Fruit fly (Drosophila melanogaster): ENCODE measurements around the gene dj.

Gene dj

DNA sequence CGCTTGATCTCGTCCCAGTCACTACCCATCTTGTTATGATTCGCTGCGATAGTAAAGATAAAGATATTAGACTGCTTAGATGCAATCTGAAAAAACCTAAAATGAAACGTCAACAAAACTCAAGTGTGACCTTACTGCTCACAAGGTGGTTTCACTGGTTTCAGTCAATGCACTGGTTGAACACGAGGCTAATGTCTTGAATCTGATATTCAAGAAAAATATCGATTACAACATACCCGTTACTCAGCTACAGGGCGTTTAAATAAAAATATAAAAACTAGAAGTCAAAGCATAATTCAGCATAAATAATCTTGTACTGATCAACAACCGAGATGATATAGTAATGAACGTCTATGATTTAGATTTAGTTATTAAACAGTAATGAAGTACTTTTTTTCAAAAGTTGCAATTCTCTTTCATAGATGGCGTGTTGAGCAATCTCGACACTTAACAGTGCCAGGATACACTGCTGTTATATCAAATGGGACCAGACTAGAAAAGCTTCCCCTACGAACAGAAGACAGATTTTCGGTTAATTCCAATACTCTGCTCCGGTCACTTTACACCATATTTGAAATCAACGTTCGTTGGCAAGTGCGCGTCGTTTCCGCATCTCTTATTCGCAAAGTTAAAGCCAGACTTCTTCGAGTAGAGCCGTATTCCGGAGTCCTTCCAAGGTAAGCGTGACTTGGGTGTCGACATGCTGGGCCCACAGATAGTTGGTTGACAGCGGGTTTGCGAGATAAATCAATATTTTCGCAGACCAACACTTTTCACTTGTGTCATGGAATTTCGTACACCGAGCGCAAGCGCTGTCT is 15.4 kb downstream of the dj start, which contains the start of the genes Ufl1 and CG1943 (continued):
- TF ChIP-seq CG12236 (GFP tag; optimal IDR thresholded peaks at IDR 0.05) = no peak
- peak; percentile 16 for TF ChIP-seq Bdp1 (GFP tag; optimal IDR thresholded peaks at IDR 0.05)
- TF ChIP-seq sd (tag; optimal IDR thresholded peaks at IDR 0.05) = peak; percentile 86
- TF ChIP-seq CG15269 (tag; optimal IDR thresholded peaks at IDR 0.05) = no peak
- no peak for TF ChIP-seq CG8290 (GFP tag; optimal IDR thresholded peaks at IDR 0.05)
- peak in 1 of 2 experiments; percentile 24 for TF ChIP-seq CG8290 (tag; optimal IDR thresholded peaks at IDR 0.05)
- TF ChIP-seq trem (tag; optimal IDR thresholded peaks at IDR 0.05) = peak; percentile 64
- no peak for TF ChIP-seq klu (GFP tag; IDR thresholded peaks at IDR 0.05)
- no peak for TF ChIP-seq CG15696 (tag; optimal IDR thresholded peaks at IDR 0.05)
- TF ChIP-seq CG9817 (tag; optimal IDR thresholded peaks at IDR 0.05) = no peak
- no peak for TF ChIP-seq CG1233 (GFP tag; optimal IDR thresholded peaks at IDR 0.05)
- TF ChIP-seq lilli (GFP tag; optimal IDR thresholded peaks at IDR 0.05) = no peak
- TF ChIP-seq salm (tag; optimal IDR thresholded peaks at IDR 0.05) = no peak
- TF ChIP-seq zen (tag; optimal IDR thresholded peaks at IDR 0.05) = peak; percentile 8
- TF ChIP-seq ranshi (GFP tag; IDR thresholded peaks at IDR 0.05) = no peak
- no peak for TF ChIP-seq Ada2b (GFP tag; IDR thresholded peaks at IDR 0.05)
- no peak for TF ChIP-seq slou (GFP tag; optimal IDR thresholded peaks at IDR 0.05)
- peak; percentile 2 for TF ChIP-seq ATbp (GFP tag; optimal IDR thresholded peaks at IDR 0.05)
- no peak for TF ChIP-seq CG31365 (tag; optimal IDR thresholded peaks at IDR 0.05)
- no peak for TF ChIP-seq Kr (GFP tag; optimal IDR thresholded peaks at IDR 0.05)
- TF ChIP-seq exex (tag; optimal IDR thresholded peaks at IDR 0.05) = no peak
- no peak for TF ChIP-seq tgo (GFP tag; IDR thresholded peaks at IDR 0.05)
- peak; percentile 91 for TF ChIP-seq sens (GFP tag)
- TF ChIP-seq CG6813 (GFP tag; optimal IDR thresholded peaks at IDR 0.05) = no peak
- TF ChIP-seq sug (tag; optimal IDR thresholded peaks at IDR 0.05) = peak; percentile 43
- TF ChIP-seq nmo (GFP tag; optimal IDR thresholded peaks at IDR 0.05) = peak; percentile 65
- peak in 1 of 3 experiments; percentile 44 for TF ChIP-seq Stat92E (GFP tag; optimal IDR thresholded peaks at IDR 0.05)
- no peak for TF ChIP-seq CG8388 (GFP tag; optimal IDR thresholded peaks at IDR 0.05)
- TF ChIP-seq eve (GFP tag; optimal IDR thresholded peaks at IDR 0.05) = no peak
- TF ChIP-seq az2 (GFP tag; optimal IDR thresholded peaks at IDR 0.05) = no peak
- peak; percentile 73 for TF ChIP-seq CG9437 (GFP tag; optimal IDR thresholded peaks at IDR 0.05)
- TF ChIP-seq Antp (GFP tag; optimal IDR thresholded peaks at IDR 0.05) = no peak
- TF ChIP-seq CG33213 (GFP tag; optimal IDR thresholded peaks at IDR 0.05) = peak; percentile 36
- TF ChIP-seq pho (GFP tag; optimal IDR thresholded peaks at IDR 0.05) = peak; percentile 20
- no peak for TF ChIP-seq hth (optimal IDR thresholded peaks at IDR 0.05)
- TF ChIP-seq NFAT (GFP tag; IDR thresholded peaks at IDR 0.05) = no peak
- TF ChIP-seq CG3163 (GFP tag; optimal IDR thresholded peaks at IDR 0.05) = no peak
- peak; percentile 92 for TF ChIP-seq CG3995 (GFP tag; optimal IDR thresholded peaks at IDR 0.05)
- TF ChIP-seq CG6272 (GFP tag; IDR thresholded peaks at IDR 0.05) = no peak
- TF ChIP-seq CG17186 (GFP tag; optimal IDR thresholded peaks at IDR 0.05) = peak; percentile 46
- no peak for TF ChIP-seq CG7372 (GFP tag; IDR thresholded peaks at IDR 0.05)
- TF ChIP-seq vnd (GFP tag; IDR thresholded peaks at IDR 0.05; ENCODE audit: partially characterized antibody) = no peak
- TF ChIP-seq gcm (GFP tag; optimal IDR thresholded peaks at IDR 0.05) = peak; percentile 44
- TF ChIP-seq pfk (GFP tag; optimal IDR thresholded peaks at IDR 0.05) = no peak
- TF ChIP-seq ac (GFP tag; optimal IDR thresholded peaks at IDR 0.05) = peak; percentile 38
- no peak for TF ChIP-seq MBD-R2 (GFP tag; IDR thresholded peaks at IDR 0.05)
- peak; percentile 1 for TF ChIP-seq Dad (GFP tag; optimal IDR thresholded peaks at IDR 0.05)
- TF ChIP-seq CG7745 (tag; optimal IDR thresholded peaks at IDR 0.05) = no peak
- no peak for TF ChIP-seq CG18599 (GFP tag; optimal IDR thresholded peaks at IDR 0.05)
- TF ChIP-seq CG1603 (tag; optimal IDR thresholded peaks at IDR 0.05) = peak; percentile 35
